Worm (Caenorhabditis elegans): Measurements from ENCODE around the gene col-121.

DNA sequence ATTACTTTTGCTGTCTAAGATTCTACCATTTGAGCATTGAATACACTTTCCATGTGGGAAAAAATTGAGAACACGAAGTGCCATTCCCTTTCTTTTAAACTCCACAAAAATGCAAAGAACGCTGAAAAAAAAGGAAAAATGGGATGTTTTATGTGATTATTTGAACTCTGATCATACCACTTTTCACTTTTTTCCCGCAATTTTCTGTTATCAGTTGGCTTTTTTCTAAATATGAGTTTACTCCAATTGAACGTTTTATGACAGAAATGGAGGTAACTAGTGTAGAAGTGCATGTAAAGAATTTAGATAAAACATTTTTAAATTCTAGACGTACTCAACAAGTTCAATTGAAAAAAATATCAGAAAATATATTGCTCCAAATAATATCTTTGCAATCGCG, 45.4 kb upstream of the col-121 start:
- TF ChIP-seq drap-1 (GFP tag; optimal IDR thresholded peaks at IDR 0.05), result no peak
- TF ChIP-seq nhr-2 (tag; optimal IDR thresholded peaks at IDR 0.05), result no peak
- no peak for TF ChIP-seq nhr-28 (tag; optimal IDR thresholded peaks at IDR 0.05)
- TF ChIP-seq nhr-237 (tag; optimal IDR thresholded peaks at IDR 0.05), result no peak

All from whole organism, mixed stage, embryonic.